Fruit fly (Drosophila melanogaster) whole organism, embryonic: ENCODE measurements around the gene CG8476.

Experiments
- Asciz ChIP-seq: fragments of 200-800 bp; sonication (Bioruptor generic); optimal IDR thresholded peaks from 2 replicates; lab custom pipeline; 2017; ENCODE audit warnings: missing biosample characterization, mild to moderate bottlenecking, missing genetic modification characterization, missing genetic modification reagents
- Atf-2 ChIP-seq: fragments of 200-800 bp; sonication (Bioruptor generic); optimal IDR thresholded peaks from 2 replicates; lab custom pipeline; 2016; ENCODE audit warnings: missing biosample characterization, missing genetic modification characterization
- Atf6 ChIP-seq: fragments of 200-800 bp; sonication (Bioruptor generic); IDR thresholded peaks from 2 replicates; pipeline ENCODE4 v1.3.6; 2022; ENCODE audit warnings: missing biosample characterization, missing genetic modification characterization
- Awh ChIP-seq: fragments of 200-800 bp; sonication (Bioruptor generic); IDR thresholded peaks from 2 replicates; pipeline ENCODE4, ENCODE4 v1.3.6; 2022; ENCODE audit warnings: missing biosample characterization, missing genetic modification characterization
- CG10147 ChIP-seq: fragments of 200-800 bp; sonication (Bioruptor generic); optimal IDR thresholded peaks from 2 replicates; lab custom pipeline; 2019; ENCODE audit warnings: missing biosample characterization, mild to moderate bottlenecking, missing genetic modification characterization, moderate library complexity
- CG1024 ChIP-seq: fragments of 200-800 bp; sonication (Bioruptor generic); IDR thresholded peaks from 2 replicates; pipeline ENCODE4 v1.3.6; 2022; ENCODE audit warnings: missing biosample characterization, missing genetic modification characterization
- CG12155 ChIP-seq: fragments of 200-800 bp; sonication (Bioruptor generic); optimal IDR thresholded peaks from 3 replicates; lab custom pipeline; 2016; ENCODE audit warnings: missing biosample characterization, missing genetic modification characterization
- CG12236 ChIP-seq: fragments of 200-800 bp; sonication (Bioruptor generic); optimal IDR thresholded peaks from 2 replicates; lab custom pipeline; 2016; ENCODE audit warnings: missing biosample characterization, missing genetic modification characterization
- CG12391 ChIP-seq: fragments of 200-800 bp; sonication (Bioruptor generic); optimal IDR thresholded peaks from 3 replicates; lab custom pipeline; 2018; ENCODE audit warnings: missing biosample characterization, mild to moderate bottlenecking, missing genetic modification characterization, moderate library complexity
- CG13296 ChIP-seq: fragments of 200-800 bp; sonication (Bioruptor generic); optimal IDR thresholded peaks from 3 replicates; lab custom pipeline; 2018; ENCODE audit warnings: missing biosample characterization, mild to moderate bottlenecking, missing genetic modification characterization
- CG14441 ChIP-seq: fragments of 200-800 bp; sonication (Bioruptor generic); IDR thresholded peaks from 2 replicates; pipeline ENCODE4 v1.3.6; 2022; ENCODE audit warnings: missing biosample characterization, missing genetic modification characterization
- CG15479 ChIP-seq: fragments of 200-800 bp; sonication (Bioruptor generic); optimal IDR thresholded peaks from 3 replicates; lab custom pipeline; 2019; ENCODE audit warnings: missing biosample characterization, mild to moderate bottlenecking, missing genetic modification characterization, moderate library complexity
- CG15696 ChIP-seq: fragments of 200-800 bp; sonication (Bioruptor generic); optimal IDR thresholded peaks from 2 replicates; lab custom pipeline; 2019; ENCODE audit warnings: missing biosample characterization, mild to moderate bottlenecking, missing genetic modification characterization, moderate library complexity
- CG18011 ChIP-seq: fragments of 200-800 bp; sonication (Bioruptor generic); optimal IDR thresholded peaks from 2 replicates; lab custom pipeline; 2017; ENCODE audit warnings: missing biosample characterization, missing genetic modification characterization, mild to moderate bottlenecking, moderate library complexity, missing genotype
- CG2120 ChIP-seq: fragments of 200-800 bp; sonication (Bioruptor generic); optimal IDR thresholded peaks from 3 replicates; lab custom pipeline; 2016; ENCODE audit warnings: missing biosample characterization, missing genetic modification characterization
- CG2678 ChIP-seq: fragments of 200-800 bp; sonication (Bioruptor generic); optimal IDR thresholded peaks from 3 replicates; lab custom pipeline; 2019; ENCODE audit warnings: missing biosample characterization, mild to moderate bottlenecking, missing genetic modification characterization, moderate library complexity
- CG2712 ChIP-seq: fragments of 200-800 bp; optimal IDR thresholded peaks from 3 replicates; lab custom pipeline; 2019; ENCODE audit warnings: missing biosample characterization, mild to moderate bottlenecking, missing genetic modification characterization, moderate library complexity
- CG43689 ChIP-seq: fragments of 200-800 bp; sonication (Bioruptor generic); IDR thresholded peaks from 2 replicates; pipeline ENCODE4 v1.3.6; 2022; ENCODE audit warnings: missing biosample characterization, missing genetic modification characterization
- CG4707 ChIP-seq: fragments of 200-800 bp; sonication (Bioruptor generic); optimal IDR thresholded peaks from 2 replicates; lab custom pipeline; 2018; ENCODE audit warnings: missing biosample characterization, mild to moderate bottlenecking, missing genetic modification characterization, moderate library complexity
- CG6683 ChIP-seq: fragments of 200-800 bp; sonication (Bioruptor generic); optimal IDR thresholded peaks from 2 replicates; lab custom pipeline; 2017; ENCODE audit warnings: missing biosample characterization, mild to moderate bottlenecking, missing genetic modification characterization, missing genetic modification reagents
- CG6813 ChIP-seq: fragments of 200-800 bp; sonication (Bioruptor generic); optimal IDR thresholded peaks from 2 replicates; lab custom pipeline; 2017; ENCODE audit warnings: missing biosample characterization, missing genetic modification characterization, mild to moderate bottlenecking, moderate library complexity, missing genetic modification reagents
- CG7839 ChIP-seq: fragments of 200-800 bp; sonication (Bioruptor generic); optimal IDR thresholded peaks from 3 replicates; lab custom pipeline; 2018; ENCODE audit warnings: missing biosample characterization, mild to moderate bottlenecking, missing genetic modification characterization, moderate library complexity
- CG9932 ChIP-seq: fragments of 200-800 bp; sonication (Bioruptor generic); IDR thresholded peaks from 2 replicates; pipeline ENCODE4 v1.3.6; 2022; ENCODE audit warnings: missing biosample characterization, missing genetic modification characterization
- CTCF ChIP-seq: fragments of 200-800 bp; sonication (Bioruptor generic); optimal IDR thresholded peaks from 2 replicates; lab custom pipeline; 2017; ENCODE audit warnings: missing biosample characterization, mild to moderate bottlenecking, missing genetic modification characterization, moderate library complexity
- Dip3 ChIP-seq: fragments of 200-800 bp; sonication (Bioruptor generic); optimal IDR thresholded peaks from 3 replicates; lab custom pipeline; 2016; ENCODE audit warnings: missing biosample characterization, missing genetic modification characterization
- Gug ChIP-seq: fragments of 200-800 bp; sonication (Bioruptor generic); IDR thresholded peaks from 4 replicates; pipeline ENCODE4 v1.3.6; 2022; ENCODE audit warnings: missing biosample characterization, missing genetic modification characterization
- HLH4C ChIP-seq: fragments of 200-800 bp; sonication (Bioruptor generic); IDR thresholded peaks from 3 replicates; pipeline ENCODE4 v1.3.6; 2022; ENCODE audit warnings: missing biosample characterization, missing genetic modification characterization; ENCODE audit not compliant: partially characterized antibody
- HmgD ChIP-seq: fragments of 200-800 bp; sonication (Bioruptor generic); optimal IDR thresholded peaks from 3 replicates; lab custom pipeline; 2016; ENCODE audit warnings: missing biosample characterization, missing genetic modification characterization
- Hr51 ChIP-seq, 2 experiments: fragments of 200-800 bp; sonication (Bioruptor generic); optimal IDR thresholded peaks; 2 replicates in 1 of 2; 3 replicates in 1 of 2; lab custom pipeline; 2016 to 2018; ENCODE audit warnings: missing biosample characterization in 2 of 2, missing genetic modification characterization in 2 of 2, mild to moderate bottlenecking in 1 of 2, moderate library complexity in 1 of 2
- Lhr ChIP-seq: fragments of 200-800 bp; sonication (Bioruptor generic); optimal IDR thresholded peaks from 3 replicates; lab custom pipeline; 2017; ENCODE audit warnings: mild to moderate bottlenecking, missing biosample characterization, missing genetic modification reagents, missing genetic modification characterization
- Med ChIP-seq: fragments of 200-800 bp; sonication (Bioruptor generic); peaks from one replicate; lab custom pipeline; 2016; ENCODE audit warnings: missing biosample characterization, missing genetic modification characterization, mild to moderate bottlenecking, inconsistent platforms, moderate library complexity
- Nf-YB ChIP-seq: fragments of 200-800 bp; sonication (Bioruptor generic); optimal IDR thresholded peaks from 3 replicates; lab custom pipeline; 2019; ENCODE audit warnings: missing biosample characterization, mild to moderate bottlenecking, missing genetic modification characterization, moderate library complexity
- Optix ChIP-seq: fragments of 200-800 bp; sonication (Bioruptor generic); IDR thresholded peaks from 3 replicates; pipeline ENCODE4 v1.3.6; 2022; ENCODE audit warnings: missing biosample characterization, missing genetic modification characterization
- Sry-β ChIP-seq: fragments of 200-800 bp; sonication (Bioruptor generic); optimal IDR thresholded peaks from 2 replicates; lab custom pipeline; 2018; ENCODE audit warnings: missing biosample characterization, mild to moderate bottlenecking, missing genetic modification characterization, moderate library complexity
- Stat92E ChIP-seq, 3 experiments: fragments of >200 bp in 2 of 3; fragments of 200-800 bp in 1 of 3; sonication (Bioruptor generic) in 1 of 3; optimal IDR thresholded peaks; 2 replicates each; lab custom pipeline; 2017 to 2019; ENCODE audit warnings: missing biosample characterization in 3 of 3, missing genetic modification characterization in 3 of 3, mild to moderate bottlenecking in 1 of 3, moderate library complexity in 1 of 3
- cad ChIP-seq: fragments of >200 bp; optimal IDR thresholded peaks from 2 replicates; lab custom pipeline; 2017; ENCODE audit warnings: missing biosample characterization, missing genetic modification characterization
- dan ChIP-seq: fragments of 200-800 bp; sonication (Bioruptor generic); IDR thresholded peaks from 2 replicates; pipeline ENCODE4 v1.3.6; 2022; ENCODE audit warnings: missing biosample characterization, missing genetic modification characterization
- danr ChIP-seq: fragments of 200-800 bp; sonication (Bioruptor generic); IDR thresholded peaks from 2 replicates; pipeline ENCODE4 v1.3.6; 2022; ENCODE audit warnings: missing biosample characterization, missing genetic modification characterization
- dimm ChIP-seq: fragments of 200-800 bp; sonication (Bioruptor generic); IDR thresholded peaks from 2 replicates; pipeline ENCODE4 v1.3.6; 2022; ENCODE audit warnings: missing biosample characterization, missing genetic modification characterization
- fd96Cb ChIP-seq: fragments of 200-800 bp; sonication (Bioruptor generic); optimal IDR thresholded peaks from 2 replicates; lab custom pipeline; 2018; ENCODE audit warnings: missing biosample characterization, mild to moderate bottlenecking, missing genetic modification characterization, moderate library complexity
- gcm2 ChIP-seq: fragments of 200-800 bp; sonication (Bioruptor generic); optimal IDR thresholded peaks from 2 replicates; lab custom pipeline; 2016; ENCODE audit warnings: missing biosample characterization, missing genetic modification characterization
- gfzf ChIP-seq: fragments of 200-800 bp; sonication (Bioruptor generic); optimal IDR thresholded peaks from 2 replicates; lab custom pipeline; 2016; ENCODE audit warnings: missing biosample characterization, mild to moderate bottlenecking, missing genetic modification characterization, moderate library complexity
- her ChIP-seq: fragments of 200-800 bp; sonication (Bioruptor generic); optimal IDR thresholded peaks from 2 replicates; lab custom pipeline; 2016; ENCODE audit warnings: missing biosample characterization, missing genetic modification characterization
- klu ChIP-seq: fragments of 200-800 bp; sonication (Bioruptor generic); IDR thresholded peaks from 2 replicates; pipeline ENCODE4 v1.3.6; 2022; ENCODE audit warnings: missing biosample characterization, missing genetic modification characterization
- pho ChIP-seq: fragments of 200-800 bp; sonication (Bioruptor generic); optimal IDR thresholded peaks from 2 replicates; lab custom pipeline; 2016; ENCODE audit warnings: missing biosample characterization, missing genetic modification characterization
- slp2 ChIP-seq: fragments of 200-800 bp; sonication (Bioruptor generic); optimal IDR thresholded peaks from 2 replicates; lab custom pipeline; 2016; ENCODE audit warnings: missing biosample characterization, missing genetic modification characterization
- sqz ChIP-seq: fragments of 200-800 bp; sonication (Bioruptor generic); optimal IDR thresholded peaks from 3 replicates; lab custom pipeline; 2018; ENCODE audit warnings: missing biosample characterization, mild to moderate bottlenecking, missing genetic modification characterization
- zen ChIP-seq: fragments of 200-800 bp; sonication (Bioruptor generic); optimal IDR thresholded peaks from 3 replicates; lab custom pipeline; 2018; ENCODE audit warnings: missing biosample characterization, mild to moderate bottlenecking, missing genetic modification characterization, moderate library complexity
- zf30C ChIP-seq: fragments of 200-800 bp; sonication (Bioruptor generic); optimal IDR thresholded peaks from 3 replicates; lab custom pipeline; 2018; ENCODE audit warnings: missing biosample characterization, mild to moderate bottlenecking, missing genetic modification characterization
- zfh1 ChIP-seq: fragments of 200-800 bp; sonication (Bioruptor generic); IDR thresholded peaks from 3 replicates; pipeline ENCODE4 v1.3.6; 2022; ENCODE audit warnings: missing biosample characterization, missing genetic modification characterization

The CG8476 gene

DNA sequence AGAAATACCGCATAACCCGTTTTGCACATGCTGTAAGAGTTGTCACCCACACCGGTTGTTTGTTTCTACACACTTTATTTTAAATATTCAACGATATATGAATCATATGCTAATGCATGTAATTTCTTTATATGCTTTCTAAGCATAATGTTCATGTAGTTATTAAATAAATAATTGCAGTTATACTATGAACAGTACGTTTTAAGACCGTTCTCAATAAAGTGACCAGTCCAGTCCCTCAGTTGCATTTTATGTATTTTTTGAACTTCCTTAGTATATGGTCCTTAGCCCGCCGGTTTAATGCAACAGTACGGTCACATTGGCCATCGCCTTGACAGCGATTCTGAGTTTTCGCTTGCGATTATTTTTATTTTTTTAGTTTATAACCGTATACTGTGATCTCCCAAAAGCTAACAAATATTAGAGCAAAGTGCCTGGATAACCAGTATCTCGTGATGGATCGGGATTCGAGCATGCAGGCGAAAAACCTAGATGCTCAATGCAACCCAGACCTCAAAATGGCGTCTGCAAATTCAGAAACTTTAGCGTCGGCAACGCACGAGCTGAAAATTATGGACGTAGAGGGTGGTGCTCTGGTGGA is 43.8 kb upstream of the CG8476 start, which contains the start of gene Ravus (continued):
- TF ChIP-seq CG10147 (GFP tag; lab: Kevin White, UChicago) (no peak), Stat92E (GFP tag; optimal IDR thresholded peaks at IDR 0.05; lab: Kevin White, UChicago) (peak in 1 of 3 experiments; percentile 26), Med (peak; percentile 87), Hr51 (GFP tag; optimal IDR thresholded peaks at IDR 0.05; lab: Kevin White, UChicago) (peak in 1 of 2 experiments; percentile 19), HmgD (GFP tag; lab: Kevin White, UChicago) (peak; percentile 52), zf30C (GFP tag; lab: Kevin White, UChicago) (no peak), CG2712 (tag; lab: Kevin White, UChicago) (peak; percentile 67), gcm2 (no peak), CG9932 (GFP tag; lab: Robert Waterston, UW) (peak; percentile 67), Dip3 (peak; percentile 62), Asciz (GFP tag; lab: Kevin White, UChicago) (no peak), dimm (GFP tag; lab: Robert Waterston, UW) (no peak), Atf6 (GFP tag; lab: Robert Waterston, UW) (no peak), gfzf (GFP tag; lab: Kevin White, UChicago) (peak; percentile 91), Nf-YB (no peak), Awh (GFP tag; lab: Robert Waterston, UW) (no peak), CG6683 (GFP tag; lab: Kevin White, UChicago) (no peak), Gug (GFP tag; lab: Robert Waterston, UW) (0 out of 4 replicates have a peak, but pooled peaks have one; percentile 15), CG15696 (tag; lab: Kevin White, UChicago) (peak; percentile 32), CG12391 (tag; lab: Kevin White, UChicago) (no peak), CTCF (no peak), CG15479 (no peak), Sry-β (GFP tag; lab: Kevin White, UChicago) (no peak), CG12155 (GFP tag; lab: Kevin White, UChicago) (peak; percentile 14), sqz (GFP tag; lab: Kevin White, UChicago) (no peak), her (no peak), zen (tag; lab: Kevin White, UChicago) (peak; percentile 48), zfh1 (GFP tag; lab: Robert Waterston, UW) (no peak), CG2120 (GFP tag; lab: Kevin White, UChicago) (peak; percentile 70), CG43689 (GFP tag; lab: Robert Waterston, UW) (no peak), klu (no peak), CG12236 (GFP tag; lab: Kevin White, UChicago) (no peak), pho (peak; percentile 56), slp2 (peak; percentile 28), Atf-2 (GFP tag; lab: Kevin White, UChicago) (no peak), CG6813 (GFP tag; lab: Kevin White, UChicago) (no peak), CG4707 (GFP tag; lab: Kevin White, UChicago) (no peak), fd96Cb (tag; lab: Kevin White, UChicago) (peak; percentile 21), danr (no peak), CG13296 (GFP tag; lab: Kevin White, UChicago) (no peak), CG7839 (no peak), dan (no peak), CG14441 (GFP tag; lab: Robert Waterston, UW) (no peak), Lhr (GFP tag; lab: Kevin White, UChicago) (peak; percentile 73), Optix (no peak), CG18011 (GFP tag; lab: Kevin White, UChicago) (no peak), CG2678 (tag; lab: Kevin White, UChicago) (no peak), HLH4C (GFP tag; lab: Robert Waterston, UW) (no peak), cad (GFP tag; lab: Kevin White, UChicago) (no peak), CG1024 (no peak)
